Fruit fly (Drosophila melanogaster): ENCODE data around the gene MBD-like.

DNA sequence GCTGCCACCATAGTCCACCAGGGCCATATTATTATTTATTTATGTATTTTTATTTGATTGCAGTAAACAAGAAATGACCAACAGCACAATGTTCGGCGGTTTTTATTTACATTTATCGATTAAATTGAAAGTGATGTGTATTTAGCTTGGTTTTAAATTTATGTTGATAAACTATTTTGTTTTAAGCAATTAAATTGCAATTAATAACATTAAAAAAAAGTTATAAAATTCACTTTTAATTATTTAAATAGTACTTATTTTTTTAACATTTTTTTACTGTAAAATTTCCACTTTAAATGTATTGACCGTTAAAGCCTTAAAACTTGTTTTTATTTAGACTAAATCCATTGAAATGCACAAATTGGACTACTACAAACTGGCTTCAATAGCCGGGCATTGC lies 10.6 kb downstream of the MBD-like start, which contains the start of gene CG16790:
- TF ChIP-seq Ets21C (GFP tag; optimal IDR thresholded peaks at IDR 0.05) = no peak
- no peak for TF ChIP-seq CG6163 (GFP tag; IDR thresholded peaks at IDR 0.05)
- TF ChIP-seq fkh (GFP tag; optimal IDR thresholded peaks at IDR 0.05) = no peak
- no peak for TF ChIP-seq CG7368 (GFP tag; optimal IDR thresholded peaks at IDR 0.05)
- TF ChIP-seq topi (GFP tag; optimal IDR thresholded peaks at IDR 0.05) = no peak
- no peak for TF ChIP-seq CG15336 (GFP tag; IDR thresholded peaks at IDR 0.05)
- TF ChIP-seq Sox14 (GFP tag; optimal IDR thresholded peaks at IDR 0.05) = no peak
